Worm (Caenorhabditis elegans) whole organism, late embryonic: Measurements from ENCODE around the gene F55G7.3.

ENCODE experiments used
- ceh-24 ChIP-seq: sonication (generic microtip); optimal IDR thresholded peaks from 2 replicates; lab custom pipeline; 2016; ENCODE audit warnings: mild to moderate bottlenecking, missing genetic modification characterization, missing compliant biosample characterization
- dmd-4 ChIP-seq: sonication (generic microtip); optimal IDR thresholded peaks from 2 replicates; lab custom pipeline; 2016; ENCODE audit warnings: borderline replicate concordance, missing genetic modification characterization, missing compliant biosample characterization
- dve-1 ChIP-seq: sonication (generic microtip); optimal IDR thresholded peaks from 2 replicates; lab custom pipeline; 2017; ENCODE audit warnings: antibody characterized with exemption, mild to moderate bottlenecking, missing genetic modification characterization, missing compliant biosample characterization
- fkh-10 ChIP-seq: fragments of 150-350 bp; optimal IDR thresholded peaks from 2 replicates; lab custom pipeline; 2014; ENCODE audit warnings: missing biosample characterization, missing genetic modification reagents, missing genetic modification characterization
- mec-3 ChIP-seq: sonication (generic microtip); optimal IDR thresholded peaks from 2 replicates; lab custom pipeline; 2016; ENCODE audit warnings: borderline replicate concordance, missing genetic modification characterization, missing compliant biosample characterization
- nhr-11 ChIP-seq: fragments of 150-350 bp; optimal IDR thresholded peaks from 2 replicates; lab custom pipeline; 2014; ENCODE audit warnings: missing biosample characterization, missing genetic modification characterization
- sox-4 ChIP-seq: sonication (generic microtip); optimal IDR thresholded peaks from 2 replicates; lab custom pipeline; 2017; ENCODE audit warnings: mild to moderate bottlenecking, missing genetic modification characterization, inconsistent platforms, missing compliant biosample characterization
- unc-86 ChIP-seq: sonication (generic microtip); optimal IDR thresholded peaks from 2 replicates; lab custom pipeline; 2016; ENCODE audit warnings: missing genetic modification characterization, missing compliant biosample characterization
- ztf-16 ChIP-seq: sonication (generic microtip); optimal IDR thresholded peaks from 2 replicates; lab custom pipeline; 2017; ENCODE audit warnings: missing genetic modification characterization, missing compliant biosample characterization

ce11 chrX:11957246-11957645 lies 15.4 kb upstream of the F55G7.3 start, which contains the start of gene T08D10.5:
- TF ChIP-seq ztf-16: no peak
- TF ChIP-seq fkh-10 (GFP tag; lab: Kevin White, UChicago): no peak
- TF ChIP-seq dmd-4 (tag; lab: Kevin White, UChicago): no peak
- TF ChIP-seq sox-4 (tag; lab: Kevin White, UChicago): no peak
- no peak for TF ChIP-seq nhr-11 (tag; lab: Kevin White, UChicago)
- no peak for TF ChIP-seq dve-1 (tag; lab: Kevin White, UChicago)
- TF ChIP-seq unc-86 (tag; lab: Kevin White, UChicago): no peak
- no peak for TF ChIP-seq ceh-24 (tag; lab: Kevin White, UChicago)
- no peak for TF ChIP-seq mec-3 (tag; lab: Kevin White, UChicago)
